Worm (Caenorhabditis elegans): Measurements from ENCODE around the gene F44A2.7.
A peak's percentile ranks its signal among the peaks of the same experiment; 100 is the strongest.

F44A2.7 gene

ce11 chrV:9340318-9340717 lies 19.0 kb downstream of the F44A2.7 start:
- TF ChIP-seq dao-5 (tag; optimal IDR thresholded peaks at IDR 0.05): no peak
- TF ChIP-seq him-1 (tag; optimal IDR thresholded peaks at IDR 0.05): no peak
- TF ChIP-seq W03F9.2 (tag; optimal IDR thresholded peaks at IDR 0.05): no peak

DNA sequence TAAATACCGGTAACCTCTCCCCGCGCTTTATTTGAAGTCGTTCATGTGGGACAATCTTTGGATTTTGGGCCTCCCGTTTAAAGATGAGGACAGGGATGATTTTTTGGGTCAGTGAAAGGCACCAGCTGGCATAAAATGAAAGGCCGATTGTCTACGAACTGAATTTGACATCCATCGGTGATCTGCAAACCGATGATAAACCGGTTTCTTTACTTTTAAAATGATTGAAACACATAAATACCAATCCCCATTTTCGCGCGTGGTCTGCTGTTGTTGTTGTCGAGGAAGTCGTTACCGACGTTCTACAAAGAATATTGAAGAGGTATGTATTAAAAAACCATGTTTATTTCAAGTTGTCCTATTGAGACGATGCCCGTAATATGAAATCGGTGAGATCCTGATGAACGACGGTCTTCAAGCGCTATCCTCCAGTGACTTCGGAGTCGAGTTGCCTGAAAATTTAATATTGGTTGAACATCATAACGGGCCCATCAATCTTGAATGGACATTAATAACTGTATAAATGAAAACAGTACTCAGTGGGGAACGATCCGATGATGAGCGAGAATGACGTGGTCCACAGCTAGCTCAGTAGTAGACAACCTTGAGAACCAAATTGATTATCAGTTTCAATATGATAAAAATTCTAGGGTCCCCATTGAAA lies 21.8 kb downstream of the F44A2.7 start:
- TF ChIP-seq him-1 (tag; optimal IDR thresholded peaks at IDR 0.05): no peak
- no peak for TF ChIP-seq W03F9.2 (tag; optimal IDR thresholded peaks at IDR 0.05)
- TF ChIP-seq dao-5 (tag; optimal IDR thresholded peaks at IDR 0.05): no peak

DNA sequence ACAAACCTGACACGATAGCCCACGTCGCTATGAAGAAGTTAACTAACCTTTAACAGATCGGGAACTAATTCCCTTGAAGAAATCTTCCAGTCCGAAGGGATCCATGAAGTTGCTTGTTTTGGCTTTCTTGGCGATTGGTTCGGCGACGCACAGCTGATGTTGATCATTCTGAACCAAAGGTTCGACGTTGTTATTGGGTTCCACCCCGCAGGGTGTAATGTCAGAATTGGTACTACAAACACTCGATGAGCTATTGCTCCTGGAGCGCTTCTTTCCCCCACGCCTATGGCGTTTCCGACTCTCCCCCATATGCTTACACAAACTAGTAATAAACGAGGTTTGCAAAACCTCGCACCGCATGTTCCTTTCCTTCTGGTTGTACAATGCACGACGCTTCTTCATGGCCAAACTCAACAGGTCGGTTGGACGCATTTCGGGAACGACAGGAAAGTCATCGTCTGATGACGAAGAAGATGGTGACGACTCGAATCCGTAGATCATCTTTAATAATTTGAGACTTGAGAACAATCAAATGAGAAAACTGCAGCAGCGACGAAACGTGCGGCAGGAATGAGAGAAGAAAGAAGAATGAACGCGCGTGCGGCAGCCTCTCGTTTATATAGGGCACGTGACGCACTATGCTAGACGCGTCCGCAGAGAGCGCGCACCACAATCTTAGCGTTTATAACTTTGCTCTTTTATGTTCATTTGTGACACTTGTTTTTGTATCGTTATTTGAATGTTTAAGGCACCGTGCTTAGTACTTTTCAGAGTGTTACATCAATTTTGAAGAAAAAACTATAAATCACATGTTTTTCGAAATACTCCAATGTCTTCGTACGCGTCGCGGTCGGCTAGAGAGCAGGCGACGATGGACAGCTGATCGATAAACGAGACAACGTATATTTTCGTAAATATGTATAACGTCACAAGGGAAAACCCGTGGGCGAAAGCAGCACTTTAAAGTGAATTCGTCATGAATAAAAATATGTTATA lies 22.6 kb downstream of the F44A2.7 start, which contains the start of gene tos-1:
tos-1 (minus strand) TSS at position 575 of the 996 bp plus-strand sequence.
- peak; percentile 96 for TF ChIP-seq him-1 (tag; optimal IDR thresholded peaks at IDR 0.05)
- no peak for TF ChIP-seq dao-5 (tag; optimal IDR thresholded peaks at IDR 0.05)
- peak; percentile 89 for TF ChIP-seq W03F9.2 (tag; optimal IDR thresholded peaks at IDR 0.05)

ce11 chrV:9346804-9347203 lies 25.5 kb downstream of the F44A2.7 start, which contains the start of the genes K07B1.7 and try-5:
Gene K07B1.7, minus strand, starts transcription at chrV:9346962.
Gene try-5, plus strand, starts transcription at chrV:9347044.
- TF ChIP-seq dao-5 (tag; optimal IDR thresholded peaks at IDR 0.05) (no peak), him-1 (tag; optimal IDR thresholded peaks at IDR 0.05) (no peak), W03F9.2 (tag; optimal IDR thresholded peaks at IDR 0.05) (no peak)

DNA sequence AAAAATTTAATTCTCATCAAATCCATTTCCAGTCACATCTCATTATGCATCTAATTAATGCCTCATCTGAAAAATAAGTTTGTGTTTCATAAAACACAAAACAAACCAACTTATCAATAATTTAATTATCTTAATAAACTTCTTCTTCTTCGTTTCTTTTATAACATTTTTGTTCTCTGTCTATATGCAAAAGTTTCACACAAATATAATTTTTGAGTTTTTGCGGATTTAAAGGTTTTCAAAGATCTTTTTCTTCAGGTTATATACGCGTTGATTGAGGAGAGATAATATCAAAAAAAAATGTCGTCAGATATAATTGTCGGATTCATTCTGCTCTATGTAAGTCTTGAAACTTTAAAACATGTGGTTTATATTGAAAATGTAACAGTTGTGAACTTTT lies 28.4 kb downstream of the F44A2.7 start, which contains the start of gene srx-47:
srx-47 (plus strand) TSS at position 301 of the 400 bp plus-strand sequence.
- TF ChIP-seq him-1 (tag; optimal IDR thresholded peaks at IDR 0.05): no peak
- no peak for TF ChIP-seq W03F9.2 (tag; optimal IDR thresholded peaks at IDR 0.05)
- TF ChIP-seq dao-5 (tag; optimal IDR thresholded peaks at IDR 0.05): no peak

DNA sequence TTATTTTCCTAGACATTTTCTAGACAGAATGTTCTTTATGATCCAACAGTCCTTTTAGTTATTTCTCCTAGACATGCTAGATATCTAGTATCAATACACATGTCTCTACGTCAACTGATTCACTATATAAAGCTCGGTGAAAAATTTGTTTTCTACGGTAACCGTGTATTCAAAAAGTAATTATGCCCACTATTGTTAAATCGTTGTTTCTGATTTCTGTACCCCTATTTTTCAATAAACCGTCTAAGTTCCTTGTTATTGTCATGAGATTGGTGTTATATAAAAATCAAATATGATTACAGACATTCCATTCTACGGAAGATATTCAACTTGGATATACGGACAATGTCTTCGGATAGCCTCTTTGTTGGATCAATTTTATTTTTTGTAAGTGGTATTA lies 31.7 kb downstream of the F44A2.7 start, which contains the start of gene srx-46:
srx-46 (plus strand) TSS at position 301 of the 400 bp plus-strand sequence.
- TF ChIP-seq W03F9.2 (tag; optimal IDR thresholded peaks at IDR 0.05): no peak
- TF ChIP-seq him-1 (tag; optimal IDR thresholded peaks at IDR 0.05): no peak
- no peak for TF ChIP-seq dao-5 (tag; optimal IDR thresholded peaks at IDR 0.05)

DNA sequence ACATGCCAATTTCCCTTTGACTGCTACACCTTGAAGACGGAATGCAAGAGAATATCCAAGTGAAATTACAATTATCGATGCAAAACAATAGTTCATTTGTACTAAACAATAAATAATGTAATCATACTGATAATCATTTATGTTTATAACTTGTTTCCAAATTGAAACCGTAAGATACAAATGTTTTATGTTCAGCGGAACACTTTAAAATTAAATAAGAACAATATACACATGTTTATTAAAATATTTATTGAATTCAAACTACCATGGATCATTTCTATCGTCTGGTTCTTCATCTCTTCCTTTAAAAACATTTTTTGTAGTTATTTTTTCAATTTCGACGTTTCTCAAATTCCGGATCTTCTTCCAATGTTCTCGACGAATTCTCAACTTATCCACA lies 34.1 kb downstream of the F44A2.7 start, which contains the start of gene ttr-40:
ttr-40 (minus strand) TSS at position 101 of the 400 bp plus-strand sequence.
- TF ChIP-seq dao-5 (tag; optimal IDR thresholded peaks at IDR 0.05): no peak
- no peak for TF ChIP-seq W03F9.2 (tag; optimal IDR thresholded peaks at IDR 0.05)
- TF ChIP-seq him-1 (tag; optimal IDR thresholded peaks at IDR 0.05): no peak

ce11 chrV:9356345-9356744 lies 35.1 kb downstream of the F44A2.7 start, which contains the start of gene ttr-49:
Gene ttr-49, minus strand, starts transcription at chrV:9356515.
- TF ChIP-seq him-1 (tag; optimal IDR thresholded peaks at IDR 0.05) (no peak), W03F9.2 (tag; optimal IDR thresholded peaks at IDR 0.05) (no peak), dao-5 (tag; optimal IDR thresholded peaks at IDR 0.05) (no peak)

DNA sequence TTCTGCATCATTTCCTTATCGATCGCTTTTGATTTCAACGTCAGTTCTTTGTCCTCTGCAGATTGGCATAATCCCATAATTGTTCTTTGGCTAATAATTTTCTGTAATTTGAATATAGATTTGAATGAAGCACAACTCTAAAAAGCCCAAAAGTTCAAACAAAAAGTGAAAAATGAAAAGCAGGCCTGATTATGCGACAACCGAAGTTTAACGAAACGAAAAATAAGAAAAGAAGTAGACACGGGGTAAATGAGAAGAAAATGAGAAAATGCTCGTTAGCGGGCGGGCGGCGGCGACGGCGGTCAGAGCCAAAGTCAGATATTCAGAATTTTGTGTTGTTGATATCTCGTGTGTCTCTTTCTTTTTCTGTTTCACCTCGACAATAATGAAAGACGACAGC lies 38.4 kb downstream of the F44A2.7 start, which contains the start of gene gpa-3:
gpa-3 (minus strand) TSS at position 101 of the 400 bp plus-strand sequence.
- TF ChIP-seq W03F9.2 (tag; optimal IDR thresholded peaks at IDR 0.05) (no peak), dao-5 (tag; optimal IDR thresholded peaks at IDR 0.05) (no peak), him-1 (tag; optimal IDR thresholded peaks at IDR 0.05) (no peak)

DNA sequence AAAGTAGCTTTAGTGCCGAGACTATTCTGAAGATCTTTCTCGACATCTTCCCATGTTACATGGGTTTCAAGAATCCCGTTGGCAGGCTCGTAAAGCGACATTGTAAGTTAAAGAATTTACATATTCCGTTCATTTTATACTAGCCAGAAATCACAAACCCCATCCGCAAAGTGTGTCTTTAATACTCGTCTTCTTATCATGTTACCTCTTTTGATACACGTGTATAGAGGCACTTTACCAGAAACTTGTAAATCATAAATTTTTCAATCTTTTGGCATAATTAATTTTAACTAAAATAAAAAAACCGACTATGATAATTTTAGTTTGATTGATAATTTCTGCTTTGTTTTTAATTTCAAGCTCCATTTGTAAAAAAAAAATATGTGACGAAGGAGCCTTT lies 49.7 kb downstream of the F44A2.7 start, which contains the start of gene E02C12.6:
E02C12.6 (minus strand) TSS at position 101 of the 400 bp plus-strand sequence.
- TF ChIP-seq dao-5 (tag; optimal IDR thresholded peaks at IDR 0.05) (no peak), W03F9.2 (tag; optimal IDR thresholded peaks at IDR 0.05) (no peak), him-1 (tag; optimal IDR thresholded peaks at IDR 0.05) (no peak)

Measured in whole organism, L4/young adult.